Worm (Caenorhabditis elegans) whole organism, L3 larva: Measurements from ENCODE around the gene Y50D4B.2.

Experiments used
- R02D3.7 ChIP-seq: fragments of 150-350 bp; optimal IDR thresholded peaks from 2 replicates; lab custom pipeline; 2014; ENCODE audit warnings: missing biosample characterization, missing genetic modification characterization
- ZK546.5 ChIP-seq: sonication (generic microtip); optimal IDR thresholded peaks from 2 replicates; lab custom pipeline; 2017; ENCODE audit warnings: missing biosample characterization, missing genetic modification characterization
- aly-2 ChIP-seq: fragments of 150-350 bp; optimal IDR thresholded peaks from 2 replicates; lab custom pipeline; 2014; ENCODE audit warnings: missing biosample characterization, missing genetic modification characterization
- ama-1 ChIP-seq: fragments of 150-350 bp; optimal IDR thresholded peaks from 2 replicates; lab custom pipeline; 2018
- ceh-16 ChIP-seq: sonication (generic microtip); optimal IDR thresholded peaks from 2 replicates; lab custom pipeline; 2017; ENCODE audit warnings: missing biosample characterization, missing genetic modification characterization
- ceh-28 ChIP-seq: fragments of 150-350 bp; optimal IDR thresholded peaks from 2 replicates; lab custom pipeline; 2014; ENCODE audit warnings: missing biosample characterization, missing genetic modification reagents, missing genetic modification characterization
- ceh-82 ChIP-seq: fragments of 150-350 bp; optimal IDR thresholded peaks from 2 replicates; lab custom pipeline; 2014; ENCODE audit warnings: missing biosample characterization, missing genetic modification characterization
- ceh-9 ChIP-seq: sonication (generic microtip); optimal IDR thresholded peaks from 2 replicates; lab custom pipeline; 2018; ENCODE audit warnings: missing biosample characterization, missing genetic modification characterization
- daf-12 ChIP-seq: fragments of 150-350 bp; optimal IDR thresholded peaks from 2 replicates; lab custom pipeline; 2014; ENCODE audit warnings: missing biosample characterization, missing genetic modification reagents, missing genetic modification characterization
- egl-27 ChIP-seq: sonication (generic microtip); optimal IDR thresholded peaks from 4 replicates; lab custom pipeline; 2017; ENCODE audit warnings: missing biosample characterization, missing genetic modification reagents, missing genetic modification characterization
- elt-2 ChIP-seq: sonication (generic microtip); optimal IDR thresholded peaks from 2 replicates; lab custom pipeline; 2016; ENCODE audit warnings: missing genetic modification reagents, mild to moderate bottlenecking, missing genetic modification characterization, missing compliant biosample characterization
- fkh-2 ChIP-seq: fragments of 150-350 bp; optimal IDR thresholded peaks from 2 replicates; lab custom pipeline; 2014; ENCODE audit warnings: missing biosample characterization, missing genetic modification reagents, missing genetic modification characterization
- fos-1 ChIP-seq: fragments of 150-350 bp; optimal IDR thresholded peaks from 2 replicates; lab custom pipeline; 2014; ENCODE audit warnings: missing biosample characterization, missing genetic modification characterization
- hmg-11 ChIP-seq: sonication (generic microtip); optimal IDR thresholded peaks from 2 replicates; lab custom pipeline; 2016; ENCODE audit warnings: missing genetic modification characterization, missing compliant biosample characterization
- jun-1 ChIP-seq: fragments of 150-350 bp; optimal IDR thresholded peaks from 2 replicates; lab custom pipeline; 2014; ENCODE audit warnings: missing biosample characterization, missing genetic modification reagents, missing genetic modification characterization
- lin-39 ChIP-seq: fragments of 150-350 bp; optimal IDR thresholded peaks from 2 replicates; lab custom pipeline; 2018; ENCODE audit warnings: missing biosample characterization, missing genetic modification reagents, missing genetic modification characterization
- lsy-12 ChIP-seq: sonication (generic microtip); optimal IDR thresholded peaks from 2 replicates; lab custom pipeline; 2016; ENCODE audit warnings: mild to moderate bottlenecking, missing genetic modification characterization, missing compliant biosample characterization
- mdl-1 ChIP-seq: fragments of 150-350 bp; optimal IDR thresholded peaks from 2 replicates; lab custom pipeline; 2014; ENCODE audit warnings: missing biosample characterization, missing genetic modification characterization
- mml-1 ChIP-seq: fragments of 150-350 bp; sonication (generic microtip); optimal IDR thresholded peaks from 3 replicates; lab custom pipeline; 2014; ENCODE audit warnings: missing biosample characterization, missing genetic modification characterization
- nfya-1 ChIP-seq: sonication (generic microtip); optimal IDR thresholded peaks from 2 replicates; lab custom pipeline; 2017; ENCODE audit warnings: missing genetic modification characterization, mild to moderate bottlenecking, missing compliant biosample characterization, antibody characterized with exemption, moderate library complexity; ENCODE audit not compliant: insufficient read depth
- nhr-12 ChIP-seq: fragments of 150-350 bp; optimal IDR thresholded peaks from 2 replicates; lab custom pipeline; 2014; ENCODE audit warnings: missing biosample characterization, missing genetic modification characterization
- nhr-237 ChIP-seq: fragments of 150-350 bp; optimal IDR thresholded peaks from 2 replicates; lab custom pipeline; 2014; ENCODE audit warnings: missing biosample characterization, missing genetic modification characterization
- nhr-25 ChIP-seq: sonication (generic microtip); optimal IDR thresholded peaks from 2 replicates; lab custom pipeline; 2017; ENCODE audit warnings: missing biosample characterization, missing genetic modification characterization
- nhr-28 ChIP-seq: fragments of 150-350 bp; optimal IDR thresholded peaks from 2 replicates; lab custom pipeline; 2014; ENCODE audit warnings: missing biosample characterization, missing genetic modification characterization
- nhr-43 ChIP-seq: sonication (generic microtip); optimal IDR thresholded peaks from 2 replicates; lab custom pipeline; 2016; ENCODE audit warnings: mild to moderate bottlenecking, missing genetic modification characterization, missing compliant biosample characterization; ENCODE audit not compliant: poor library complexity, severe bottlenecking
- nhr-67 ChIP-seq: fragments of 150-350 bp; optimal IDR thresholded peaks from 2 replicates; lab custom pipeline; 2014; ENCODE audit warnings: missing biosample characterization, missing genetic modification characterization
- nhr-76 ChIP-seq: fragments of 150-350 bp; sonication (generic microtip); optimal IDR thresholded peaks from 5 replicates; lab custom pipeline; 2014; ENCODE audit warnings: missing biosample characterization, missing genetic modification characterization
- nhr-77 ChIP-seq: fragments of 150-350 bp; optimal IDR thresholded peaks from 2 replicates; lab custom pipeline; 2014; ENCODE audit warnings: missing biosample characterization, missing genetic modification characterization
- sea-2 ChIP-seq: fragments of 150-350 bp; sonication (generic microtip); optimal IDR thresholded peaks from 4 replicates; lab custom pipeline; 2014; ENCODE audit warnings: missing biosample characterization, missing genetic modification reagents, missing genetic modification characterization
- skn-1 ChIP-seq: fragments of 150-350 bp; optimal IDR thresholded peaks from 2 replicates; lab custom pipeline; 2014; ENCODE audit warnings: missing biosample characterization, missing genetic modification characterization
- snpc-4 ChIP-seq: fragments of 150-350 bp; optimal IDR thresholded peaks from 2 replicates; lab custom pipeline; 2014; ENCODE audit warnings: missing biosample characterization, missing genetic modification characterization
- tbx-2 ChIP-seq: sonication (generic microtip); optimal IDR thresholded peaks from 2 replicates; lab custom pipeline; 2016; ENCODE audit warnings: mild to moderate bottlenecking, missing genetic modification characterization, missing compliant biosample characterization
- unc-39 ChIP-seq: sonication (generic microtip); optimal IDR thresholded peaks from 4 replicates; lab custom pipeline; 2017; ENCODE audit warnings: missing biosample characterization, missing genetic modification characterization
- zag-1 ChIP-seq: fragments of 150-350 bp; optimal IDR thresholded peaks from 2 replicates; lab custom pipeline; 2014; ENCODE audit warnings: missing biosample characterization, missing genetic modification characterization
- ztf-11 ChIP-seq: fragments of 150-350 bp; optimal IDR thresholded peaks from 2 replicates; lab custom pipeline; 2014; ENCODE audit warnings: missing biosample characterization, missing genetic modification characterization
- ztf-4 ChIP-seq: fragments of 150-350 bp; optimal IDR thresholded peaks from 2 replicates; lab custom pipeline; 2014; ENCODE audit warnings: missing biosample characterization, missing genetic modification characterization

The Y50D4B.2 gene

ce11 chrV:1064491-1064890 lies 35.9 kb upstream of the Y50D4B.2 start, which contains the start of gene str-67:
str-67 (minus strand) TSS chrV:1064591.
- TF ChIP-seq jun-1 (no peak), nhr-25 (no peak), ceh-9 (tag; lab: Kevin White, UChicago) (no peak), nhr-43 (tag; lab: Kevin White, UChicago) (no peak), nhr-77 (tag; lab: Kevin White, UChicago) (no peak), fos-1 (tag; lab: Kevin White, UChicago) (no peak), ceh-28 (tag; lab: Kevin White, UChicago) (no peak), ama-1 (lab: Kevin White, UChicago) (no peak), nhr-67 (tag; lab: Kevin White, UChicago) (no peak), ztf-11 (tag; lab: Kevin White, UChicago) (no peak), ztf-4 (tag; lab: Kevin White, UChicago) (no peak)

- no peak for TF ChIP-seq fos-1 (tag; lab: Kevin White, UChicago)
- no peak for TF ChIP-seq nfya-1 (tag; lab: Kevin White, UChicago)
- no peak for TF ChIP-seq zag-1 (tag; lab: Kevin White, UChicago)
- no peak for TF ChIP-seq skn-1 (tag; lab: Kevin White, UChicago)
- no peak for TF ChIP-seq R02D3.7 (tag; lab: Kevin White, UChicago)
- no peak for TF ChIP-seq mdl-1 (tag; lab: Kevin White, UChicago)
- no peak for TF ChIP-seq ceh-16
- TF ChIP-seq ceh-28 (tag; lab: Kevin White, UChicago), result no peak
- no peak for TF ChIP-seq mml-1 (tag; lab: Kevin White, UChicago)
- TF ChIP-seq nhr-25, result no peak
- TF ChIP-seq elt-2 (tag; lab: Kevin White, UChicago), result no peak
- no peak for TF ChIP-seq hmg-11 (tag; lab: Kevin White, UChicago)
- no peak for TF ChIP-seq nhr-76 (tag; lab: Kevin White, UChicago)
- TF ChIP-seq ceh-82 (tag; lab: Kevin White, UChicago), result no peak
- no peak for TF ChIP-seq lsy-12 (tag; lab: Kevin White, UChicago)
- TF ChIP-seq egl-27, result no peak
- TF ChIP-seq nhr-77 (tag; lab: Kevin White, UChicago), result no peak
- TF ChIP-seq daf-12, result no peak
These were observed 32.9 kb upstream of the Y50D4B.2 start, which contains the start of gene K10C9.7 for ce11 chrV:1067468-1067867. K10C9.7 (minus strand) TSS chrV:1067568.

- TF ChIP-seq ztf-4 (tag; lab: Kevin White, UChicago), result no peak
These were observed 25.4 kb upstream of the Y50D4B.2 start, which contains the start of gene K10C9.1 for ce11 chrV:1074946-1075345. K10C9.1 (plus strand) TSS chrV:1075246.

ce11 chrV:1084016-1084415 lies 16.4 kb upstream of the Y50D4B.2 start, which contains the start of gene Y50D4B.6:
Y50D4B.6 (plus strand) TSS chrV:1084316.
- no peak for TF ChIP-seq fkh-2 (tag; lab: Kevin White, UChicago)
- TF ChIP-seq lin-39, result no peak
- TF ChIP-seq nfya-1 (tag; lab: Kevin White, UChicago), result no peak
- TF ChIP-seq mdl-1 (tag; lab: Kevin White, UChicago), result no peak
- no peak for TF ChIP-seq nhr-28 (tag; lab: Kevin White, UChicago)
- TF ChIP-seq skn-1 (tag; lab: Kevin White, UChicago), result no peak
- TF ChIP-seq nhr-12 (tag; lab: Kevin White, UChicago), result no peak
- TF ChIP-seq sea-2 (GFP tag; lab: Kevin White, UChicago), result no peak
- TF ChIP-seq daf-12, result no peak
- no peak for TF ChIP-seq ZK546.5 (tag; lab: Kevin White, UChicago)
- TF ChIP-seq jun-1, result no peak
- no peak for TF ChIP-seq ztf-4 (tag; lab: Kevin White, UChicago)
- no peak for TF ChIP-seq mml-1 (tag; lab: Kevin White, UChicago)
- no peak for TF ChIP-seq tbx-2 (tag; lab: Kevin White, UChicago)
- TF ChIP-seq snpc-4, result no peak
- no peak for TF ChIP-seq ceh-82 (tag; lab: Kevin White, UChicago)
- TF ChIP-seq aly-2 (tag; lab: Kevin White, UChicago), result no peak
- no peak for TF ChIP-seq nhr-237
- TF ChIP-seq unc-39 (tag; lab: Kevin White, UChicago), result no peak
